Fruit fly (Drosophila melanogaster) whole organism: Measurements from ENCODE around the gene CG31091.

Experiments
- CG8478 ChIP-seq: fragments of >200 bp; optimal IDR thresholded peaks from 2 replicates; lab custom pipeline; 2018; ENCODE audit warnings: inconsistent platforms
- EcR ChIP-seq, 2 experiments: fragments of >200 bp; optimal IDR thresholded peaks; 2 replicates each; lab custom pipeline; 2017; ENCODE audit warnings: missing biosample characterization in 2 of 2, missing genetic modification characterization in 2 of 2, missing genetic modification reagents in 2 of 2
- psq ChIP-seq: fragments of >200 bp; optimal IDR thresholded peaks from 2 replicates; lab custom pipeline; 2017
- usp ChIP-seq: fragments of >200 bp; optimal IDR thresholded peaks from 2 replicates; lab custom pipeline; 2017; ENCODE audit warnings: missing biosample characterization, missing genetic modification characterization, mixed read lengths

DNA sequence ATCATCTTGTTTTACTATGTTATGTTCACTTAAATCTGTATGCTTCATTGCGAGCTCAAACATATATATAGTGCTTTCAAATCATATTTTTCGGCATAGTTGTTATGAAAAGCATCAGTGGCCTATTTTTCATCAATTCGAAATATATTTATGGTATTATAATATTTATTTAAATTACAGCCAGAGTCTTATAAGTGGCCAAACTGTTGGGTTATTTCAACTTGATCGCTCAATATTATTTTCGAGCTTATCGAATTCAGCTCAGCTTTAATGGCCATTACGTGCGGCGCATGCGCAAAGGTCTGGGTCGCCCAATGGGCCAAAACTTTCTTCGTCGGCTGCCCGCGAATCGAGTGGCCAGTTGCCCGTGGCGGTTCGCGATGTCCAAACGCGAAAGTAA lies 2.5 kb upstream of the CG31091 start, which contains the start of gene Mco3:
- TF ChIP-seq EcR (GFP tag; optimal IDR thresholded peaks at IDR 0.05; lab: Kevin White, UChicago) (no peak), psq (lab: Kevin White, UChicago) (no peak), CG8478 (lab: Kevin White, UChicago) (no peak), usp (no peak)
